Worm (Caenorhabditis elegans): Measurements from ENCODE around the gene F21A3.2.

DNA sequence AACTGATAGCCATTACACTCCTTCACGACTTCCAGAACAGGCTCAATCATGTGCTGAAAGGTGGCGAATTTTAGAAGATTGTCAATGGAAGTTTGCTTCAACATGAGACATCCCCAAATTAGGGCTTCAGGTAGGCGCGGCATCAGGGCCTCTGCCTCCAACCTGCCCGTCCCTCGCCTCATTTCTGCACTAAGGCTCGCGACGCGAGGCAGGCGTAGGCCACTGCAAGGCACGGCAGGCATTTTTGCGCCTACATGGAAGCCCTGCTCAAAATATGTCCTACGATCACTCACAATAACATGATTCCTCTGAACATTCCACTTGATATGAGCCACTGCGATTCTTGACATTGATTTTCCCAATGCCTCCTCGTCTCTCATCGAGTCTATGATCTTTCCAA is 9.5 kb upstream of the F21A3.2 start:
- no peak for TF ChIP-seq nhr-90 (tag; optimal IDR thresholded peaks at IDR 0.05)
- no peak for TF ChIP-seq nfya-1 (tag; optimal IDR thresholded peaks at IDR 0.05; ENCODE audit: borderline replicate concordance, insufficient read depth)

Data from whole organism, young adult.